Worm (Caenorhabditis elegans) whole organism, L1 larva: Measurements from ENCODE around the gene rad-50.

Experiments
- C34B4.2 ChIP-seq: sonication (generic microtip); optimal IDR thresholded peaks from 2 replicates; lab custom pipeline; 2017; ENCODE audit warnings: mild to moderate bottlenecking, missing genetic modification characterization, missing compliant biosample characterization
- F16B12.6 ChIP-seq: fragments of 150-350 bp; optimal IDR thresholded peaks from 2 replicates; lab custom pipeline; 2014; ENCODE audit warnings: missing biosample characterization, missing genetic modification characterization
- Y116A8C.19 ChIP-seq: sonication (generic microtip); optimal IDR thresholded peaks from 2 replicates; lab custom pipeline; 2016; ENCODE audit warnings: missing compliant biosample characterization, missing genetic modification characterization, borderline replicate concordance
- aha-1 ChIP-seq: fragments of 150-350 bp; optimal IDR thresholded peaks from 2 replicates; lab custom pipeline; 2014; ENCODE audit warnings: missing biosample characterization, missing genetic modification characterization
- blmp-1 ChIP-seq: fragments of 150-350 bp; optimal IDR thresholded peaks from 2 replicates; lab custom pipeline; 2014; ENCODE audit warnings: missing biosample characterization, missing genetic modification characterization
- ceh-8 ChIP-seq: fragments of 200-800 bp; sonication (Bioruptor generic); optimal IDR thresholded peaks from 2 replicates; lab custom pipeline; 2018; ENCODE audit warnings: mild to moderate bottlenecking, missing genetic modification characterization, moderate library complexity, missing compliant biosample characterization
- ceh-90 ChIP-seq: sonication (generic microtip); optimal IDR thresholded peaks from 2 replicates; lab custom pipeline; 2016; ENCODE audit warnings: missing genetic modification characterization, missing compliant biosample characterization
- ces-1 ChIP-seq: fragments of 150-350 bp; optimal IDR thresholded peaks from 2 replicates; lab custom pipeline; 2014; ENCODE audit warnings: missing biosample characterization, missing genetic modification reagents, missing genetic modification characterization
- dsc-1 ChIP-seq: sonication (generic microtip); optimal IDR thresholded peaks from 2 replicates; lab custom pipeline; 2016; ENCODE audit warnings: mild to moderate bottlenecking, missing genetic modification characterization, missing compliant biosample characterization
- efl-1 ChIP-seq, 4 experiments: fragments of 150-350 bp; optimal IDR thresholded peaks in 3 of 4; peaks in 1 of 4; 1 replicate in 1 of 4; 2 replicates in 3 of 4; lab custom pipeline; 2014; ENCODE audit warnings: missing biosample characterization in 2 of 4, missing genetic modification characterization in 2 of 4, missing genetic modification reagents in 2 of 4
- efl-3 ChIP-seq: fragments of 200-800 bp; sonication (Bioruptor generic); optimal IDR thresholded peaks from 2 replicates; lab custom pipeline; 2018; ENCODE audit warnings: mild to moderate bottlenecking, missing genetic modification characterization, missing compliant biosample characterization
- egl-13 ChIP-seq: sonication (generic microtip); optimal IDR thresholded peaks from 2 replicates; lab custom pipeline; 2016; ENCODE audit warnings: missing genotype, missing genetic modification reagents, missing genetic modification characterization, missing compliant biosample characterization
- elt-2 ChIP-seq: sonication (generic microtip); optimal IDR thresholded peaks from 2 replicates; lab custom pipeline; 2016; ENCODE audit warnings: missing genetic modification characterization, mild to moderate bottlenecking, inconsistent platforms, missing compliant biosample characterization, missing genetic modification reagents
- elt-3 ChIP-seq, 6 experiments: fragments of 150-350 bp in 1 of 6; sonication (generic microtip); optimal IDR thresholded peaks; 2 replicates each; lab custom pipeline; 2017 to 2018; ENCODE audit warnings: missing biosample characterization in 6 of 6, missing genetic modification characterization in 6 of 6, inconsistent platforms in 1 of 6
- fos-1 ChIP-seq: fragments of 150-350 bp; optimal IDR thresholded peaks from 2 replicates; lab custom pipeline; 2014; ENCODE audit warnings: missing biosample characterization, missing genetic modification characterization
- hlh-17 ChIP-seq: fragments of 200-800 bp; sonication (Bioruptor generic); optimal IDR thresholded peaks from 2 replicates; lab custom pipeline; 2018; ENCODE audit warnings: missing genetic modification characterization, mild to moderate bottlenecking, missing compliant biosample characterization, moderate library complexity, borderline replicate concordance
- hlh-4 ChIP-seq: sonication (generic microtip); optimal IDR thresholded peaks from 2 replicates; lab custom pipeline; 2016; ENCODE audit warnings: mild to moderate bottlenecking, missing genetic modification characterization, missing compliant biosample characterization
- hpl-2 ChIP-seq: fragments of 150-350 bp; optimal IDR thresholded peaks from 2 replicates; lab custom pipeline; 2014; ENCODE audit warnings: missing biosample characterization, missing genetic modification reagents, missing genetic modification characterization
- jun-1 ChIP-seq: fragments of 150-350 bp; optimal IDR thresholded peaks from 2 replicates; lab custom pipeline; 2014; ENCODE audit warnings: missing biosample characterization, missing genetic modification reagents, missing genetic modification characterization
- lin-13 ChIP-seq: fragments of 150-350 bp; optimal IDR thresholded peaks from 2 replicates; lab custom pipeline; 2014; ENCODE audit warnings: missing biosample characterization, missing genetic modification reagents, missing genetic modification characterization
- lin-14 ChIP-seq: fragments of 200-800 bp; sonication (Bioruptor generic); optimal IDR thresholded peaks from 2 replicates; lab custom pipeline; 2018; ENCODE audit warnings: mild to moderate bottlenecking, missing genetic modification characterization, moderate library complexity, missing compliant biosample characterization
- lin-39 ChIP-seq: fragments of 150-350 bp; optimal IDR thresholded peaks from 2 replicates; lab custom pipeline; 2014; ENCODE audit warnings: missing biosample characterization, missing genetic modification reagents, missing genetic modification characterization
- lir-3 ChIP-seq: sonication (generic microtip); optimal IDR thresholded peaks from 2 replicates; lab custom pipeline; 2016; ENCODE audit warnings: mild to moderate bottlenecking, missing genetic modification characterization, moderate library complexity, missing compliant biosample characterization; ENCODE audit not compliant: poor library complexity
- mab-9 ChIP-seq: fragments of 200-800 bp; sonication (Bioruptor generic); IDR thresholded peaks from 2 replicates; pipeline ENCODE4 v1.3.6; 2022; ENCODE audit warnings: missing genetic modification reagents, missing genetic modification characterization, missing compliant biosample characterization
- mdl-1 ChIP-seq, 2 experiments: fragments of 150-350 bp; optimal IDR thresholded peaks; 2 replicates each; lab custom pipeline; 2014 to 2017; ENCODE audit warnings: missing biosample characterization in 2 of 2, missing genetic modification characterization in 2 of 2, inconsistent platforms in 1 of 2
- mep-1 ChIP-seq: fragments of 150-350 bp; optimal IDR thresholded peaks from 2 replicates; lab custom pipeline; 2014; ENCODE audit warnings: missing biosample characterization, missing genetic modification characterization
- nhr-11 ChIP-seq: fragments of 150-350 bp; optimal IDR thresholded peaks from 2 replicates; lab custom pipeline; 2014; ENCODE audit warnings: missing biosample characterization, missing genetic modification characterization
- nhr-12 ChIP-seq: sonication (generic microtip); optimal IDR thresholded peaks from 2 replicates; lab custom pipeline; 2017; ENCODE audit warnings: missing biosample characterization, missing genetic modification characterization
- nhr-19 ChIP-seq: fragments of 200-800 bp; sonication (Bioruptor generic); conservative IDR thresholded peaks from 2 replicates; pipeline ENCODE4 v1.3.6; 2022; ENCODE audit warnings: missing genetic modification characterization, missing compliant biosample characterization
- nhr-20 ChIP-seq: sonication (generic microtip); optimal IDR thresholded peaks from 2 replicates; lab custom pipeline; 2016; ENCODE audit warnings: mild to moderate bottlenecking, missing genetic modification characterization, missing compliant biosample characterization
- nhr-237 ChIP-seq: fragments of 150-350 bp; optimal IDR thresholded peaks from 2 replicates; lab custom pipeline; 2014; ENCODE audit warnings: missing biosample characterization, missing genetic modification characterization
- nhr-47 ChIP-seq: sonication (generic microtip); optimal IDR thresholded peaks from 2 replicates; lab custom pipeline; 2016; ENCODE audit warnings: mild to moderate bottlenecking, missing genetic modification characterization, moderate library complexity, missing compliant biosample characterization
- nhr-85 ChIP-seq: sonication (generic microtip); peaks from one replicate; lab custom pipeline; 2016; ENCODE audit warnings: missing genetic modification characterization, inconsistent platforms, missing compliant biosample characterization
- pag-3 ChIP-seq: sonication (generic microtip); optimal IDR thresholded peaks from 2 replicates; lab custom pipeline; 2017; ENCODE audit warnings: missing genetic modification characterization, mild to moderate bottlenecking, missing compliant biosample characterization, antibody characterized with exemption, borderline replicate concordance; ENCODE audit not compliant: insufficient read depth
- pqm-1 ChIP-seq: sonication (generic microtip); optimal IDR thresholded peaks from 3 replicates; lab custom pipeline; 2017; ENCODE audit warnings: missing biosample characterization, missing genetic modification characterization
- rnt-1 ChIP-seq: sonication (generic microtip); optimal IDR thresholded peaks from 2 replicates; lab custom pipeline; 2016; ENCODE audit warnings: mild to moderate bottlenecking, missing genetic modification characterization, moderate library complexity, missing compliant biosample characterization
- snpc-4 ChIP-seq: fragments of 150-350 bp; optimal IDR thresholded peaks from 2 replicates; lab custom pipeline; 2014; ENCODE audit warnings: missing biosample characterization, missing genetic modification characterization
- snu-23 ChIP-seq: sonication (generic microtip); optimal IDR thresholded peaks from 2 replicates; lab custom pipeline; 2016; ENCODE audit warnings: missing genetic modification characterization, missing compliant biosample characterization
- sptf-1 ChIP-seq: fragments of 150-350 bp; optimal IDR thresholded peaks from 2 replicates; lab custom pipeline; 2014; ENCODE audit warnings: missing biosample characterization, missing genetic modification characterization
- swsn-7 ChIP-seq: sonication (generic microtip); optimal IDR thresholded peaks from 2 replicates; lab custom pipeline; 2016; ENCODE audit warnings: missing genetic modification characterization, missing compliant biosample characterization
- tbx-2 ChIP-seq: sonication (generic microtip); optimal IDR thresholded peaks from 2 replicates; lab custom pipeline; 2016; ENCODE audit warnings: missing genetic modification characterization, missing compliant biosample characterization
- unc-130 ChIP-seq: fragments of 150-350 bp; optimal IDR thresholded peaks from 2 replicates; lab custom pipeline; 2017; ENCODE audit warnings: missing biosample characterization, missing genetic modification characterization, inconsistent platforms
- xbp-1 ChIP-seq: sonication (generic microtip); optimal IDR thresholded peaks from 2 replicates; lab custom pipeline; 2016; ENCODE audit warnings: missing genetic modification characterization, missing compliant biosample characterization
- zag-1 ChIP-seq: fragments of 150-350 bp; optimal IDR thresholded peaks from 2 replicates; lab custom pipeline; 2014; ENCODE audit warnings: missing biosample characterization, missing genetic modification characterization
- ztf-11 ChIP-seq, 2 experiments: sonication (generic microtip); optimal IDR thresholded peaks; 2 replicates each; lab custom pipeline; 2016 to 2017; ENCODE audit warnings: missing genetic modification characterization in 2 of 2, missing biosample characterization in 1 of 2, missing compliant biosample characterization in 1 of 2
- ztf-4 ChIP-seq: fragments of 150-350 bp; optimal IDR thresholded peaks from 2 replicates; lab custom pipeline; 2014; ENCODE audit warnings: missing biosample characterization, missing genetic modification characterization

rad-50 gene

ce11 chrV:12296794-12297193 lies 51.3 kb downstream of the rad-50 start:
- peak; percentile 74 for TF ChIP-seq nhr-85
- no peak for TF ChIP-seq xbp-1 (tag; lab: Kevin White, UChicago)
- TF ChIP-seq sptf-1 = no peak
- peak; percentile 10 for TF ChIP-seq nhr-20 (tag; lab: Kevin White, UChicago)
- peak; percentile 64 for TF ChIP-seq blmp-1
- TF ChIP-seq lin-14 = peak; percentile 44
- TF ChIP-seq zag-1 (tag; lab: Kevin White, UChicago) = no peak
- TF ChIP-seq hlh-17 (GFP tag; lab: Kevin White, UChicago) = no peak
- TF ChIP-seq mep-1 (tag; lab: Kevin White, UChicago) = peak; percentile 1
- TF ChIP-seq elt-2 (tag; lab: Kevin White, UChicago) = no peak
- peak in 1 of 6 experiments; percentile 32 for TF ChIP-seq elt-3 (tag; optimal IDR thresholded peaks at IDR 0.05; lab: Kevin White, UChicago)
- no peak for TF ChIP-seq dsc-1 (tag; lab: Kevin White, UChicago)
- TF ChIP-seq mdl-1 (tag; optimal IDR thresholded peaks at IDR 0.05; lab: Kevin White, UChicago) = peak in 1 of 2 experiments; percentile 17
- no peak for TF ChIP-seq jun-1 (tag; lab: Kevin White, UChicago)

ce11 chrV:12298184-12298583 lies 52.7 kb downstream of the rad-50 start:
- TF ChIP-seq sptf-1 (no peak), efl-1 (optimal IDR thresholded peaks at IDR 0.05; lab: Kevin White, UChicago) (no peak), efl-1 (GFP tag; optimal IDR thresholded peaks at IDR 0.05 in 1 of 2; lab: Kevin White, UChicago) (peak in 1 of 2 experiments; percentile 54), fos-1 (no peak), pqm-1 (tag; lab: Kevin White, UChicago) (no peak), nhr-12 (tag; lab: Kevin White, UChicago) (no peak), ceh-8 (no peak), snpc-4 (tag; lab: Kevin White, UChicago) (no peak), hlh-17 (GFP tag; lab: Kevin White, UChicago) (no peak), elt-2 (tag; lab: Kevin White, UChicago) (peak; percentile 27), blmp-1 (peak; percentile 43), ceh-90 (no peak), hpl-2 (GFP tag; lab: Kevin White, UChicago) (no peak), mep-1 (tag; lab: Kevin White, UChicago) (no peak)

DNA sequence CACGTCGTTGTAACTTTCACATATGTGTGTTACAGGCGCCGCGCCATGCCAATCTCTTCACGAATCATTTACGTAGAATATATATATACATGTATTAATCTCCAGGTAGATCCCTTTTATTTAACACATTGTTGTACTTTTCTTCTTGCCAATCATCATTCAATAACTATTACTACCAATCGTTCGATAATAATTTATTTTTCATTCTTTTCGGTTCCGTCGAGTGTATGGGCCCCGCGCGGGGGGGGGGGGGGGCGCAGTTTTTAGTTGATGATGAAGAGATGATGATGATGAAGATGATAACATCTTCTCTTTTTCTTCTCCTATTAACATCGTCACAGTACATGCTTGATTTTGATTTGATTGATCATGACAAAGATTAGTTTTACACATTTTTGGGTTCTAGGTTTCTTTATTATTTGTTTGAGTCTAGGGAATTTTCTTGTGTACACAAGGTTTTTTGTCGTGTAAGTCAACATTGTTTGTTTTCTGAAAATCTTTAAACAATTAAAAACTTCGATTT lies 53.9 kb downstream of the rad-50 start:
- TF ChIP-seq nhr-237 (tag; lab: Kevin White, UChicago) (no peak), nhr-85 (peak; percentile 90), mab-9 (GFP tag; lab: Robert Waterston, UW) (no peak), lin-13 (GFP tag; lab: Kevin White, UChicago) (no peak), nhr-47 (no peak), aha-1 (tag; lab: Kevin White, UChicago) (no peak), nhr-11 (tag; lab: Kevin White, UChicago) (no peak), Y116A8C.19 (tag; lab: Kevin White, UChicago) (no peak), nhr-20 (tag; lab: Kevin White, UChicago) (peak; percentile 46), mep-1 (tag; lab: Kevin White, UChicago) (no peak), F16B12.6 (tag; lab: Kevin White, UChicago) (no peak), blmp-1 (peak; percentile 53), pag-3 (tag; lab: Kevin White, UChicago) (no peak), efl-1 (optimal IDR thresholded peaks at IDR 0.05; lab: Kevin White, UChicago) (no peak), efl-1 (GFP tag; optimal IDR thresholded peaks at IDR 0.05 in 1 of 2; lab: Kevin White, UChicago) (peak in 1 of 2 experiments; percentile 36), lir-3 (tag; lab: Kevin White, UChicago) (no peak), rnt-1 (no peak), egl-13 (no peak), lin-39 (tag; lab: Kevin White, UChicago) (no peak), mdl-1 (tag; optimal IDR thresholded peaks at IDR 0.05; lab: Kevin White, UChicago) (no peak), ceh-8 (no peak), snu-23 (GFP tag; lab: Kevin White, UChicago) (no peak), elt-3 (tag; optimal IDR thresholded peaks at IDR 0.05; lab: Kevin White, UChicago) (peak in 2 of 6 experiments; percentile 6 to 23), efl-3 (GFP tag; lab: Kevin White, UChicago) (no peak), lin-14 (peak; percentile 35), ztf-4 (tag; lab: Kevin White, UChicago) (no peak), nhr-19 (GFP tag; lab: Robert Waterston, UW) (0 out of 2 replicates have a peak, but pooled peaks have one; percentile 7), hlh-4 (tag; lab: Kevin White, UChicago) (no peak), ces-1 (no peak), ztf-11 (tag; optimal IDR thresholded peaks at IDR 0.05; lab: Kevin White, UChicago) (no peak), tbx-2 (tag; lab: Kevin White, UChicago) (no peak), swsn-7 (tag; lab: Kevin White, UChicago) (no peak), unc-130 (tag; lab: Kevin White, UChicago) (no peak), C34B4.2 (no peak)
